Worm (Caenorhabditis elegans): Measurements from ENCODE around the gene C33F10.14.

The C33F10.14 gene

DNA sequence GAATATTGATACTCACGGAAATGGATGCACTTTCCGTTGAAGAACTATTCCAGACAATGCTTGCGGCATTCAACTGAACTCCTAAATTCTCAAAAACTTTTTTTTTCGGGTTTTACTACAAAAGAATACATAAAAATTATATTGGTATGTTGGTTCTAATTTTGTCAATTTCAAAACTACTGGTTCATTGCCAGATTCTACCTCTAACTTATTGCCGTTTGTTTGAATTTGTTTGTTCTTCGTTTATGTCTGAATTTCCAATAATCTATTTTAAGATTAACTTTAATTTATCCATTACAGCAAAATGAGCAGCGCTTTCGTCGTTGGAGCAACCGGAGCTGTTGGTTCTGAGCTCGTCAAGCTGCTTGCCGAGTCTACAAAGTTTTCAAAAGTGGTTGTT lies at the start of gene C33F10.14:
C33F10.14 (plus strand) TSS at position 301 of the 400 bp plus-strand sequence.
- TF ChIP-seq ztf-23 (GFP tag; IDR thresholded peaks at IDR 0.05) (no peak), med-1 (GFP tag; optimal IDR thresholded peaks at IDR 0.05; ENCODE audit: insufficient read depth) (no peak), ref-1 (GFP tag; conservative IDR thresholded peaks at IDR 0.05) (no peak), T22C8.4 (GFP tag; IDR thresholded peaks at IDR 0.05) (no peak), tab-1 (GFP tag; IDR thresholded peaks at IDR 0.05) (no peak), cog-1 (tag; optimal IDR thresholded peaks at IDR 0.05) (no peak), ztf-29 (GFP tag; IDR thresholded peaks at IDR 0.05) (no peak), klf-2 (GFP tag; conservative IDR thresholded peaks at IDR 0.05) (no peak), flt-1 (GFP tag; IDR thresholded peaks at IDR 0.05) (no peak)

DNA sequence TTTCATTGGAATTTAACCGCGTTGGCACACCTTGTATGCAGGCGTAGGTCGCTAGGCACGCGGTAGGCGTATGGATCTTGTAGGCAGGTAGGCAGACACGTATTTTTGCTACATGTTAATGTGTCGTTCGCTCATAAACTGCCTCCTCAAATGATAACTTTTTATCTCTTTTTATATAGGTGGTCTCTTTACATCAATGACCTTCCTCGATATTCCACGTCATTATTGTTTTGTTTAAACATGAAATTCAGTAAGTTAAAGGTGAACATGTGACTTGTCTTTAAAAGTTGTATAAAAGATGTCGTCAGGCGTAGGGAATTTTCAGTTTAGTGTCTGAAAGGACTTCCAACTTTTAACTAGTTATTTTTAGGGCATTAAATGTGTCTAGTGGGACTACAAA lies 49.5 kb upstream of the C33F10.14 start:
- no peak for TF ChIP-seq cog-1 (tag; optimal IDR thresholded peaks at IDR 0.05)
- TF ChIP-seq ztf-29 (GFP tag; IDR thresholded peaks at IDR 0.05): no peak
- no peak for TF ChIP-seq T22C8.4 (GFP tag; IDR thresholded peaks at IDR 0.05)
- TF ChIP-seq flt-1 (GFP tag; IDR thresholded peaks at IDR 0.05): no peak
- TF ChIP-seq tab-1 (GFP tag; IDR thresholded peaks at IDR 0.05): no peak
- no peak for TF ChIP-seq klf-2 (GFP tag; conservative IDR thresholded peaks at IDR 0.05)
- TF ChIP-seq ref-1 (GFP tag; conservative IDR thresholded peaks at IDR 0.05): no peak
- TF ChIP-seq ztf-23 (GFP tag; IDR thresholded peaks at IDR 0.05): no peak
- TF ChIP-seq med-1 (GFP tag; optimal IDR thresholded peaks at IDR 0.05; ENCODE audit: insufficient read depth): no peak

ce11 chrII:4748374-4748773 lies 48.8 kb upstream of the C33F10.14 start:
- TF ChIP-seq flt-1 (GFP tag; IDR thresholded peaks at IDR 0.05): no peak
- TF ChIP-seq cog-1 (tag; optimal IDR thresholded peaks at IDR 0.05): no peak
- TF ChIP-seq tab-1 (GFP tag; IDR thresholded peaks at IDR 0.05): no peak
- no peak for TF ChIP-seq ztf-29 (GFP tag; IDR thresholded peaks at IDR 0.05)
- TF ChIP-seq ref-1 (GFP tag; conservative IDR thresholded peaks at IDR 0.05): no peak
- TF ChIP-seq ztf-23 (GFP tag; IDR thresholded peaks at IDR 0.05): no peak
- TF ChIP-seq med-1 (GFP tag; optimal IDR thresholded peaks at IDR 0.05; ENCODE audit: insufficient read depth): no peak
- TF ChIP-seq klf-2 (GFP tag; conservative IDR thresholded peaks at IDR 0.05): no peak
- TF ChIP-seq T22C8.4 (GFP tag; IDR thresholded peaks at IDR 0.05): no peak

- TF ChIP-seq T22C8.4 (GFP tag; IDR thresholded peaks at IDR 0.05) (no peak), med-1 (GFP tag; optimal IDR thresholded peaks at IDR 0.05; ENCODE audit: insufficient read depth) (no peak)
Measured at ce11 chrII:4749581-4749980, 47.6 kb upstream of the C33F10.14 start, which contains the start of gene F41C3.2. Gene F41C3.2, plus strand, starts transcription at chrII:4749968.

ce11 chrII:4752257-4752728 lies 44.9 kb upstream of the C33F10.14 start, which contains the start of gene F41C3.1:
Gene F41C3.1, plus strand, starts transcription at chrII:4752307.
- no peak for TF ChIP-seq tab-1 (GFP tag; IDR thresholded peaks at IDR 0.05)
- no peak for TF ChIP-seq cog-1 (tag; optimal IDR thresholded peaks at IDR 0.05)
- TF ChIP-seq ztf-23 (GFP tag; IDR thresholded peaks at IDR 0.05): no peak
- TF ChIP-seq med-1 (GFP tag; optimal IDR thresholded peaks at IDR 0.05; ENCODE audit: insufficient read depth): no peak
- TF ChIP-seq ref-1 (GFP tag; conservative IDR thresholded peaks at IDR 0.05): no peak
- no peak for TF ChIP-seq klf-2 (GFP tag; conservative IDR thresholded peaks at IDR 0.05)
- no peak for TF ChIP-seq ztf-29 (GFP tag; IDR thresholded peaks at IDR 0.05)
- TF ChIP-seq T22C8.4 (GFP tag; IDR thresholded peaks at IDR 0.05): no peak
- TF ChIP-seq flt-1 (GFP tag; IDR thresholded peaks at IDR 0.05): no peak

- TF ChIP-seq ztf-23 (GFP tag; IDR thresholded peaks at IDR 0.05) (no peak), ref-1 (GFP tag; conservative IDR thresholded peaks at IDR 0.05) (no peak), flt-1 (GFP tag; IDR thresholded peaks at IDR 0.05) (no peak), med-1 (GFP tag; optimal IDR thresholded peaks at IDR 0.05; ENCODE audit: insufficient read depth) (no peak), tab-1 (GFP tag; IDR thresholded peaks at IDR 0.05) (no peak), cog-1 (tag; optimal IDR thresholded peaks at IDR 0.05) (no peak), ztf-29 (GFP tag; IDR thresholded peaks at IDR 0.05) (no peak), T22C8.4 (GFP tag; IDR thresholded peaks at IDR 0.05) (no peak), klf-2 (GFP tag; conservative IDR thresholded peaks at IDR 0.05) (no peak)
Measured at ce11 chrII:4753133-4753532, 44.0 kb upstream of the C33F10.14 start, which contains the start of gene C27D9.1. Gene C27D9.1, plus strand, starts transcription at chrII:4753413.

DNA sequence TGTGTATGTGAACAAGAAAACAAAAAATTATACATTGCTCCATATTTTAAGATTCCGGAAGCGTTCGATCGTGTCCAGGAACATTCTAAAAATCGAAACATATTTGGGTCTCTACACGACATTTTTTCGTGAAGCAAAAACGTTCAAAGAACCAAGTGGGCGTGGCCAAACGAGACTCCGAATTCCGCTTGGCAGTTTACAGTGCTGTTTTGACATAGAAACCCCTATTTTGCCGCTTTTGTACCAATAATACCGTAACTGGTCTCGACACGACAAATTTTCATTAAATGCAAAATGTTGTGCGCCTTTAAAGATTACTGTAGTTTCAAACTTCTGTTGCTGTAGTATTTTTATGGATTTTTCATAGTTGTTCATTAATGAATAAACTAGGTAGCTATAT lies 41.5 kb upstream of the C33F10.14 start:
- no peak for TF ChIP-seq ref-1 (GFP tag; conservative IDR thresholded peaks at IDR 0.05)
- TF ChIP-seq ztf-29 (GFP tag; IDR thresholded peaks at IDR 0.05): no peak
- no peak for TF ChIP-seq flt-1 (GFP tag; IDR thresholded peaks at IDR 0.05)
- no peak for TF ChIP-seq T22C8.4 (GFP tag; IDR thresholded peaks at IDR 0.05)
- TF ChIP-seq tab-1 (GFP tag; IDR thresholded peaks at IDR 0.05): no peak
- no peak for TF ChIP-seq klf-2 (GFP tag; conservative IDR thresholded peaks at IDR 0.05)
- TF ChIP-seq ztf-23 (GFP tag; IDR thresholded peaks at IDR 0.05): no peak
- TF ChIP-seq med-1 (GFP tag; optimal IDR thresholded peaks at IDR 0.05; ENCODE audit: insufficient read depth): no peak
- no peak for TF ChIP-seq cog-1 (tag; optimal IDR thresholded peaks at IDR 0.05)

DNA sequence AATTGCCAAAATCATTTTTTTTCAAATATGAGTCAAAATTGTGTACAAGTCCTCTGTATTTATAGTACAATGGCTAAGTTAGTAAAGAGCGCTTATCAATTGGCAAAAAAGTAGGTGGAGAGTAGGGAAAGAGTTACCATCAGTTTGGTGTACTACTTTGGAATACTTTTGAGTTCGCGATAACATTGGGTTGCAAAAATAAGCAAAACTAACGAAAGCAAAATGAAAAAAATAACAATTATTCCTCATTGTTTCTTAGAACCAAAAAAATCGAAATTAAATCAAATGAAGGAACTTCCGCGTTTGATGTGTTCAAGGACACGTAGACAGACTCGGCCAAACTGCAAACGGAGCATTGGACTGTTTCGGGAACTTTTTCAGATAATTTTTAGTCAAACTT lies 40.4 kb upstream of the C33F10.14 start, which contains the start of gene C27D9.2:
C27D9.2 (minus strand) TSS at position 101 of the 400 bp plus-strand sequence.
- no peak for TF ChIP-seq tab-1 (GFP tag; IDR thresholded peaks at IDR 0.05)
- no peak for TF ChIP-seq ztf-29 (GFP tag; IDR thresholded peaks at IDR 0.05)
- no peak for TF ChIP-seq ztf-23 (GFP tag; IDR thresholded peaks at IDR 0.05)
- no peak for TF ChIP-seq med-1 (GFP tag; optimal IDR thresholded peaks at IDR 0.05; ENCODE audit: insufficient read depth)
- no peak for TF ChIP-seq klf-2 (GFP tag; conservative IDR thresholded peaks at IDR 0.05)
- no peak for TF ChIP-seq flt-1 (GFP tag; IDR thresholded peaks at IDR 0.05)
- no peak for TF ChIP-seq cog-1 (tag; optimal IDR thresholded peaks at IDR 0.05)
- no peak for TF ChIP-seq ref-1 (GFP tag; conservative IDR thresholded peaks at IDR 0.05)
- TF ChIP-seq T22C8.4 (GFP tag; IDR thresholded peaks at IDR 0.05): no peak

DNA sequence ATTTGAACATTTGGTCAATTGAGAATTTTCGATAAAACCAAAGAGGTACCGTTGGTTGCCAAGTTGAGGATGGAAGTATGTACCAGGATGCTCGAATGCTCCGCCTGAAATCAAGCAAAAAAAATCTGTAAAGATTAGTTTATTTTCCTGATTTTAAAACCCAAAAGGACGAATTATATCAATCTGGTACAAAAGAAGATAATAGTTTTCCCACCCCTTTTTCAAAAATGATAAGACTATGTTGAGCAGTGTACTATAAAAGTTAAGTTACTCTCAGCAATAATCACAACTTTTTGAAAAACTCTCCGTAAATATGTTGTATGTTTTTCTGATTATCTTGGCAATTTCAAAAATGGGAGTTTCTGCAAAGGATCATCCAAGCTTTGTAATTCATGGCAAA lies 38.7 kb upstream of the C33F10.14 start, which contains the start of gene F26G1.3:
F26G1.3 (plus strand) TSS at position 301 of the 400 bp plus-strand sequence.
- TF ChIP-seq ztf-23 (GFP tag; IDR thresholded peaks at IDR 0.05): no peak
- no peak for TF ChIP-seq med-1 (GFP tag; optimal IDR thresholded peaks at IDR 0.05; ENCODE audit: insufficient read depth)

ce11 chrII:4759835-4760234 lies 37.3 kb upstream of the C33F10.14 start:
- TF ChIP-seq klf-2 (GFP tag; conservative IDR thresholded peaks at IDR 0.05) (no peak), ref-1 (GFP tag; conservative IDR thresholded peaks at IDR 0.05) (no peak), tab-1 (GFP tag; IDR thresholded peaks at IDR 0.05) (no peak), flt-1 (GFP tag; IDR thresholded peaks at IDR 0.05) (no peak), cog-1 (tag; optimal IDR thresholded peaks at IDR 0.05) (no peak), med-1 (GFP tag; optimal IDR thresholded peaks at IDR 0.05; ENCODE audit: insufficient read depth) (no peak)
